In the genomic region with DNA sequence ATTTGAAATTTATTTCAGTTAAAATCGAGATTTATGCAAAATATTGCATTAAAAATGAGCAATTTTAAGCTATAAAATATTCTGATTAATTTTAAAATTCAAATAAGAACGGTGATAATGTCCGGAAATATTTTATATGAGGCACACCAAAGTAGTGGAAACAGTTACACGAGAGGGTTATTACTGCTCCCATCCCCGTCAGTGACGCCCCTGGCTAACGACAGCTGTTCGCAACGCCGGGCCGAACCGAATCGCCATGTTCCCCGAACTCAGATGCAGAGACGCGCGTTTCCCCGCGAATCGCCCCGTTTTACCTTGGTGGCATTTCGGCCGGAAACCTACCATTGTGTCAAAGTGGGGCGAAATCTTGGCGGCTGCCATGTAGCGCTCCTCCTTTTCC, we compare ENCODE assay signal across 2 fruit fly cellular contexts.
TF ChIP-seq lines count a peak whose summit lies in the region.

No protein-coding gene starts in this region.

TF ChIP-seq in whole organism, embryonic, 481 proteins besides CTCF, POLR2A, EP300 and RAD21 (continued from another document and continues in another):
- TF ChIP-seq Med (GFP tag; lab: Kevin White, UChicago) (peak; percentile 90), pita (GFP tag; optimal IDR thresholded peaks at IDR 0.05; lab: Kevin White, UChicago) (no peak), dysf (GFP tag; IDR thresholded peaks at IDR 0.05; lab: Robert Waterston, UW) (peak; percentile 13; the same call in 1 of the 3 replicates), D (optimal IDR thresholded peaks at IDR 0.05; lab: Kevin White, UChicago) (no peak), D (GFP tag; optimal IDR thresholded peaks at IDR 0.05; lab: Kevin White, UChicago) (no peak), Nf-YB (GFP tag; optimal IDR thresholded peaks at IDR 0.05; lab: Kevin White, UChicago) (no peak), CG30403 (GFP tag; optimal IDR thresholded peaks at IDR 0.05; lab: Kevin White, UChicago) (peak; percentile 9), gsb (GFP tag; IDR thresholded peaks at IDR 0.05; lab: Robert Waterston, UW) (no peak), CG17361 (GFP tag; IDR thresholded peaks at IDR 0.05; lab: Robert Waterston, UW) (no peak), ab (GFP tag; optimal IDR thresholded peaks at IDR 0.05; lab: Kevin White, UChicago) (no peak), CG4424 (GFP tag; optimal IDR thresholded peaks at IDR 0.05; lab: Kevin White, UChicago) (no peak), chn (GFP tag; optimal IDR thresholded peaks at IDR 0.05; lab: Kevin White, UChicago) (peak; percentile 2), Hey (tag; optimal IDR thresholded peaks at IDR 0.05; lab: Kevin White, UChicago) (no peak), Side (GFP tag; optimal IDR thresholded peaks at IDR 0.05; lab: Kevin White, UChicago) (peak; percentile 55), oc (tag; optimal IDR thresholded peaks at IDR 0.05; lab: Kevin White, UChicago) (no peak), mld (GFP tag; IDR thresholded peaks at IDR 0.05; lab: Robert Waterston, UW; ENCODE audit: partially characterized antibody) (no peak), Chrac-16 (GFP tag; optimal IDR thresholded peaks at IDR 0.05; lab: Kevin White, UChicago) (no peak), dm (GFP tag; optimal IDR thresholded peaks at IDR 0.05; lab: Kevin White, UChicago) (no peak), CG2678 (tag; optimal IDR thresholded peaks at IDR 0.05; lab: Kevin White, UChicago) (peak; percentile 28), org-1 (GFP tag; optimal IDR thresholded peaks at IDR 0.05; lab: Kevin White, UChicago) (no peak), hb (GFP tag; IDR thresholded peaks at IDR 0.05; lab: Robert Waterston, UW; ENCODE audit: partially characterized antibody) (no peak), HLH3B (GFP tag; IDR thresholded peaks at IDR 0.05; lab: Robert Waterston, UW) (peak; percentile 38; the same call in 1 of the 2 replicates), CG1603 (tag; optimal IDR thresholded peaks at IDR 0.05; lab: Kevin White, UChicago) (peak; percentile 8), Drgx (GFP tag; IDR thresholded peaks at IDR 0.05; lab: Robert Waterston, UW) (peak; percentile 60; the same call in 1 of the 2 replicates), HmgD (GFP tag; optimal IDR thresholded peaks at IDR 0.05; lab: Kevin White, UChicago) (no peak), ara (GFP tag; IDR thresholded peaks at IDR 0.05; lab: Robert Waterston, UW) (peak; percentile 24), pho (GFP tag; optimal IDR thresholded peaks at IDR 0.05; lab: Kevin White, UChicago) (no peak), ro (GFP tag; IDR thresholded peaks at IDR 0.05; lab: Robert Waterston, UW) (no peak), zfh2 (GFP tag; optimal IDR thresholded peaks at IDR 0.05; lab: Kevin White, UChicago) (peak; percentile 31), psq (GFP tag; optimal IDR thresholded peaks at IDR 0.05; lab: Kevin White, UChicago) (no peak), CG15514 (GFP tag; optimal IDR thresholded peaks at IDR 0.05; lab: Kevin White, UChicago) (peak; percentile 34), pros (GFP tag; optimal IDR thresholded peaks at IDR 0.05; lab: Kevin White, UChicago) (no peak), CG8290 (GFP tag; optimal IDR thresholded peaks at IDR 0.05; lab: Kevin White, UChicago) (no peak), CG8290 (tag; optimal IDR thresholded peaks at IDR 0.05; lab: Kevin White, UChicago) (peak in 1 of 2 experiments; percentile 14), CG9817 (tag; optimal IDR thresholded peaks at IDR 0.05; lab: Kevin White, UChicago) (no peak), sug (tag; optimal IDR thresholded peaks at IDR 0.05; lab: Kevin White, UChicago) (peak; percentile 7), CG14667 (GFP tag; IDR thresholded peaks at IDR 0.05; lab: Robert Waterston, UW) (no peak), pb (GFP tag; optimal IDR thresholded peaks at IDR 0.05; lab: Kevin White, UChicago) (no peak), CG10274 (GFP tag; optimal IDR thresholded peaks at IDR 0.05; lab: Kevin White, UChicago) (no peak), Sox100B (GFP tag; optimal IDR thresholded peaks at IDR 0.05; lab: Kevin White, UChicago) (no peak), Elba2 (GFP tag; optimal IDR thresholded peaks at IDR 0.05; lab: Kevin White, UChicago) (no peak), Six4 (GFP tag; optimal IDR thresholded peaks at IDR 0.05; lab: Kevin White, UChicago) (no peak), CG14050 (GFP tag; IDR thresholded peaks at IDR 0.05; lab: Robert Waterston, UW) (no peak), jumu (GFP tag; optimal IDR thresholded peaks at IDR 0.05; lab: Kevin White, UChicago) (peak; percentile 19), CG11695 (GFP tag; IDR thresholded peaks at IDR 0.05; lab: Robert Waterston, UW) (peak; percentile 45; the same call in 1 of the 3 replicates), CG6272 (GFP tag; IDR thresholded peaks at IDR 0.05; lab: Robert Waterston, UW) (no peak), lab (GFP tag; optimal IDR thresholded peaks at IDR 0.05; lab: Kevin White, UChicago) (peak; percentile 38), danr (GFP tag; IDR thresholded peaks at IDR 0.05; lab: Robert Waterston, UW) (peak; percentile 40; the same call in 1 of the 2 replicates), Lpt (GFP tag; optimal IDR thresholded peaks at IDR 0.05; lab: Kevin White, UChicago) (no peak), en (GFP tag; optimal IDR thresholded peaks at IDR 0.05; lab: Kevin White, UChicago) (no peak), fru (optimal IDR thresholded peaks at IDR 0.05; lab: Kevin White, UChicago) (no peak), CG2120 (GFP tag; optimal IDR thresholded peaks at IDR 0.05; lab: Kevin White, UChicago) (peak; percentile 42), CG16779 (GFP tag; IDR thresholded peaks at IDR 0.05; lab: Robert Waterston, UW) (no peak; the same call in 1 of the 2 replicates), croc (GFP tag; conservative IDR thresholded peaks at IDR 0.05; lab: Robert Waterston, UW) (no peak), ci (GFP tag; IDR thresholded peaks at IDR 0.05; lab: Robert Waterston, UW) (peak; percentile 73; the same call in 2 of the 3 replicates), CG5180 (GFP tag; optimal IDR thresholded peaks at IDR 0.05; lab: Kevin White, UChicago) (no peak), kah (GFP tag; optimal IDR thresholded peaks at IDR 0.05; lab: Kevin White, UChicago) (no peak), Oaz (GFP tag; IDR thresholded peaks at IDR 0.05; lab: Robert Waterston, UW) (no peak), sqz (GFP tag; optimal IDR thresholded peaks at IDR 0.05; lab: Kevin White, UChicago) (no peak), Spps (tag; optimal IDR thresholded peaks at IDR 0.05; lab: Kevin White, UChicago) (no peak), Hr51 (GFP tag; optimal IDR thresholded peaks at IDR 0.05; lab: Kevin White, UChicago) (no peak), CG3995 (GFP tag; optimal IDR thresholded peaks at IDR 0.05; lab: Kevin White, UChicago) (peak; percentile 88), Poxn (GFP tag; IDR thresholded peaks at IDR 0.05; lab: Robert Waterston, UW) (no peak), prd (optimal IDR thresholded peaks at IDR 0.05; lab: Kevin White, UChicago) (no peak), prd (GFP tag; IDR thresholded peaks at IDR 0.05; lab: Robert Waterston, UW) (0 out of 3 replicates have a peak, but pooled peaks have one; percentile 13)

TF ChIP-seq in whole organism, prepupa, 60 proteins besides CTCF, POLR2A, EP300 and RAD21 (continued from another document):
- peak; percentile 1 for TF ChIP-seq acj6 (GFP tag; optimal IDR thresholded peaks at IDR 0.05; lab: Kevin White, UChicago)
- no peak for TF ChIP-seq CG10669 (GFP tag; optimal IDR thresholded peaks at IDR 0.05; lab: Kevin White, UChicago)
- TF ChIP-seq topi (GFP tag; optimal IDR thresholded peaks at IDR 0.05; lab: Kevin White, UChicago) = no peak
- TF ChIP-seq CG10631 (GFP tag; optimal IDR thresholded peaks at IDR 0.05; lab: Kevin White, UChicago) = no peak
- no peak for TF ChIP-seq CG6808 (GFP tag; optimal IDR thresholded peaks at IDR 0.05; lab: Kevin White, UChicago)
- peak; percentile 9 for TF ChIP-seq cyc (GFP tag; optimal IDR thresholded peaks at IDR 0.05; lab: Kevin White, UChicago)
- no peak for TF ChIP-seq dsx (GFP tag; optimal IDR thresholded peaks at IDR 0.05; lab: Kevin White, UChicago; ENCODE audit: poor library complexity, severe bottlenecking)
- 0 out of 2 replicates have a peak, but pooled peaks have one; percentile 13 for TF ChIP-seq Gug (GFP tag; IDR thresholded peaks at IDR 0.05; lab: Robert Waterston, UW)
- no peak for TF ChIP-seq CG7368 (GFP tag; optimal IDR thresholded peaks at IDR 0.05; lab: Kevin White, UChicago)
- peak; percentile 28 for TF ChIP-seq pdm3 (GFP tag; optimal IDR thresholded peaks at IDR 0.05; lab: Kevin White, UChicago)
- TF ChIP-seq net (GFP tag; optimal IDR thresholded peaks at IDR 0.05; lab: Kevin White, UChicago) = peak; percentile 37
- peak; percentile 16 for TF ChIP-seq Eip75B (GFP tag; optimal IDR thresholded peaks at IDR 0.05; lab: Kevin White, UChicago)
- no peak for TF ChIP-seq svp (GFP tag; lab: Kevin White, UChicago)
- no peak for TF ChIP-seq CG8319 (GFP tag; optimal IDR thresholded peaks at IDR 0.05; lab: Kevin White, UChicago)
- TF ChIP-seq CG6163 (GFP tag; IDR thresholded peaks at IDR 0.05; lab: Robert Waterston, UW) = peak; percentile 49; the same call in 2 of the 3 replicates
- no peak for TF ChIP-seq CG11902 (GFP tag; optimal IDR thresholded peaks at IDR 0.05; lab: Kevin White, UChicago)
- peak; percentile 28; the same call in 2 of the 3 replicates for TF ChIP-seq CG8119 (GFP tag; IDR thresholded peaks at IDR 0.05; lab: Robert Waterston, UW)
- no peak for TF ChIP-seq CG4318 (GFP tag; optimal IDR thresholded peaks at IDR 0.05; lab: Kevin White, UChicago)
- TF ChIP-seq fd59A (GFP tag; optimal IDR thresholded peaks at IDR 0.05; lab: Kevin White, UChicago) = no peak
- no peak for TF ChIP-seq CG3032 (tag; optimal IDR thresholded peaks at IDR 0.05; lab: Kevin White, UChicago)
- no peak for TF ChIP-seq Hr38 (GFP tag; optimal IDR thresholded peaks at IDR 0.05; lab: Kevin White, UChicago)
- TF ChIP-seq Hr4 (GFP tag; optimal IDR thresholded peaks at IDR 0.05; lab: Kevin White, UChicago) = peak; percentile 67
- no peak for TF ChIP-seq Sox15 (GFP tag; optimal IDR thresholded peaks at IDR 0.05; lab: Kevin White, UChicago)
- peak; percentile 13 for TF ChIP-seq Smox (GFP tag; optimal IDR thresholded peaks at IDR 0.05; lab: Kevin White, UChicago)
TF ChIP-seq in whole organism, prepupa: peak in this region for 17.
